Fruit fly (Drosophila melanogaster): ENCODE results near the gene esc.

esc gene

DNA sequence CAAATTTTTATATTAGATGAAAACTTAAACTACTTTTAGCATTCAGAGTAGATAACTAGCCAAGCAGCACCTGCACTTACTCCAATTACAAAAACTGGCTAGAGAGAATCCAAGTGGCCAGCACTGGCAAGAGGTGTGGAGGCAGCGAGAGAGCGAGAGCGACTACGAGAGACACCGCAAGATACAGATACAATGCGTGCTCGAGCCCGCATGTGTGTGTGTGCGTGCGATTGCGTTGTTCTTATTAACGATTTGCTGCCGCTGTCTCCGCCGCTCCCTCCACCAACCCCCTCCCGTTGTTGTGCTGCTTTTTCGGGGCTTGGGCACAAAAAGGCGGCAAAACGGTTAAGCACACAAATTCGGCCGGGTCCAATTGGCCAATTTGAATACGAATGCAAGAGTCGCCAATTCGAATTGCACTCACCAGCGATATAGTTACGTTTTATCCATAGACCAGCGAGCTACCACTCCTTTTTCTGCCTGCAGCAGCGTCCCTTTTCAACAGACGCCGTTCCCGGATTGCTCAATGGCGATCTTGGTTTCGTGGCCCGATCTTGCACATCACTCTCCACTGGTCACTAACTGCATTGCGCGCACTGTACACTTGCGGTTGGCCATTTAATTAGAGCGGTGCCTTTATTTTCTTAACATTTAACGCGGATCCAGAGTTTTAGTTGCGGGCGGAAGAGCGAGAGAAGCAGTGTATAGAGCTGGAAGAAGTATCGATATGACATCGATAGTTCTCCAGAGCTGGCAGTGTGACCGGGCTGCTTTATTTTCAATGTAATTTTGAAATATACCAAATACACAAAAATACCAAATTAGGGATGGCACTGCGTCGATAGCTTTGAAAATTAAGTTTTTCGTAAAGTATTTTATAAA, 20.3 kb downstream of the esc start, which contains the start of gene crol:
TSS of gene crol (minus strand) at position 737 of the 882 bp plus-strand sequence.
- TF ChIP-seq EcR (GFP tag; optimal IDR thresholded peaks at IDR 0.05) (no peak), Dll (optimal IDR thresholded peaks at IDR 0.05) (peak; percentile 89), usp (GFP tag; optimal IDR thresholded peaks at IDR 0.05) (no peak), CG8478 (optimal IDR thresholded peaks at IDR 0.05) (no peak)

DNA sequence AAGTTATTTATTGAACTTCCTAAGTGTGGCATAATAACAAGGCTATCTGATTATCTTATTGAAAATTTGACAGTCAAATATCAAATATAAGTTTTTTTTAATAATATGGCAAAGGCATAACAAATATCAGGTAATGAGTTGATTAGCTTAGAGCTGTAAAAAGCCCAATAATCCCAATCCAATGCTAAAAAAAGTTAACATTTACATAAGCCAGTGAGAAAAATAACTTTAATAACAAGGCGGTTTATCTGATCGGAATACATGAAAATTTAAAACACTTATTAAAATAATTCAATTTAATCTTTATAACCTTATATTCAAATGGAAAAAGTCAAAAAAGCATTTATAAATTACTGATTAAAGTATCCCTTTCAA, 20.9 kb downstream of the esc start:
- no peak for TF ChIP-seq Dll (optimal IDR thresholded peaks at IDR 0.05)
- TF ChIP-seq EcR (GFP tag; optimal IDR thresholded peaks at IDR 0.05) = no peak
- TF ChIP-seq usp (GFP tag; optimal IDR thresholded peaks at IDR 0.05) = no peak
- TF ChIP-seq psq (optimal IDR thresholded peaks at IDR 0.05) = no peak
- no peak for TF ChIP-seq CG8478 (optimal IDR thresholded peaks at IDR 0.05)
- no peak for TF ChIP-seq pan (optimal IDR thresholded peaks at IDR 0.05)

DNA sequence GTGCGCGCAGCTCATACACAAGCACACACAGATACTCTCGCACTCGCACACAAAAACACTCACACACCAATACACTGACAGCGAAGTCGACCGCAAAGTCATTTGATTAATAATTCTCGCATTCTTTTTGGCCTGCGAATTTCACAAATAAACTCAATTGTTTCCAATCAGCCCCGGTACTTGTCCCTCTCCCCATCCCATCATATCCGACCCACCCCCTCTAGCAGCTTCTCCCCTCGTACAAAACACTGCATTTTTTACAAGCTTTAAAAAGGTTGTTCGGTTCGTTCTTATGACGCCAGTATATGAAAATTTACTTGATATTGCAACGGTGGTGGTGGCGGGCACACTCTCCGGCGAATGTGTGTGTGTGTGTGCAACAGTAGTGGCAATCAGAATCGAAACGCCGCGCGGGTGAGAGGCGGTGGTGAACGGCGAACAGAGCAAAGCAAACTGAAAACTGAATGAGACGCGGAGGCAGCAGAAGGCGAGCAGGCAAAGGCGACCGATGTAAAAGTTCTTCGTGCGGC, 21.4 kb downstream of the esc start:
- no peak for TF ChIP-seq psq (optimal IDR thresholded peaks at IDR 0.05)
- TF ChIP-seq usp (GFP tag; optimal IDR thresholded peaks at IDR 0.05) = no peak
- TF ChIP-seq Dll (optimal IDR thresholded peaks at IDR 0.05) = peak; percentile 70
- no peak for TF ChIP-seq pan (optimal IDR thresholded peaks at IDR 0.05)
- peak; percentile 32 for TF ChIP-seq CG8478 (optimal IDR thresholded peaks at IDR 0.05)
- peak in 1 of 2 experiments; percentile 29 for TF ChIP-seq EcR (GFP tag; optimal IDR thresholded peaks at IDR 0.05)

DNA sequence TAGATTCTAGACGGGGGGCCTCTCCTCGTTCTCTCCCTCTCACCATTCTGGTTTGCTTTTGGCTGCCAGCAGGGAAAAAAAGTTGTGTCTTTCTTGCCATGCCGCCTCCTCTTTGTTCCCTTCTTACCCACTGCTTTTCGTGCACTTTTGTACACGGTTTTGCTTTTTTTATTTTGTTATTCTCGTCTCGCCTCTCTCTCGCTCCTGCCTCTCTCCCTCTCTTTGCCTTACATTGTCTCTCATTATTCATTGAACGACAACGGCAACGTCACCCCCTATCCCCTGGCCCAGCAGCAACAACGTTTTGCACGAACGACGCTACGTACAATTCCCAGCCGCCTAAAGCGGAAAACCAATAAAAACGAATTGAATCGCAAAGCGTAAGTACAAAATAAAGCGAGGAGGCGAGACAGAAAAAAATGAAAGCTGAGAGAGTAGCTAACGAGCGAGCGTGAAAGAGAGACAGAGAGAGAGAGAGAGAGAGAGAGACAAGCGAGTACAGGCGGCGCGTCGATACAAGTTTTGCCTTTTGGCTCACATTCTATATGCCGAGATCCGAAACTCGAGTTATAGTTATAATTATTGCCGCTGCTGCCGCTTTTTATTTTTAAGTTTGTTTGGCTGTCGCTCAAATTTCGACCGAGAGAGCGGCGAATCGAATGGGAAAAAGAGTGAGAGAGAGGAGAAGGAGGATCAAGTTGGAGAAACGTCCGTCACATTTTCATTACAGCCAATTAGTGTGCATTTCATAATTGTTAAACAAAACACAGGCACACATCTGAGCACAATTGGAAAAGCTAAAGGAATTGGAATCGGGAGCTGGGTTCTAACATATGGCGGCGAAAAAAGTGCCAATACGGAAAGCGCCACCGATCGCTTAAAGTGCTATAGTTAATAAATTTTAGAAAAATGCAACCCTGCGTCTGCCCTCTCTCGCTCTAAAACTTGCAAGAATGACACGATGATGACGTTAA, 22.2 kb downstream of the esc start:
- TF ChIP-seq usp (GFP tag; optimal IDR thresholded peaks at IDR 0.05) (no peak), CG8478 (optimal IDR thresholded peaks at IDR 0.05) (no peak), psq (optimal IDR thresholded peaks at IDR 0.05) (peak; percentile 81), Dll (optimal IDR thresholded peaks at IDR 0.05) (peak; percentile 92)

DNA sequence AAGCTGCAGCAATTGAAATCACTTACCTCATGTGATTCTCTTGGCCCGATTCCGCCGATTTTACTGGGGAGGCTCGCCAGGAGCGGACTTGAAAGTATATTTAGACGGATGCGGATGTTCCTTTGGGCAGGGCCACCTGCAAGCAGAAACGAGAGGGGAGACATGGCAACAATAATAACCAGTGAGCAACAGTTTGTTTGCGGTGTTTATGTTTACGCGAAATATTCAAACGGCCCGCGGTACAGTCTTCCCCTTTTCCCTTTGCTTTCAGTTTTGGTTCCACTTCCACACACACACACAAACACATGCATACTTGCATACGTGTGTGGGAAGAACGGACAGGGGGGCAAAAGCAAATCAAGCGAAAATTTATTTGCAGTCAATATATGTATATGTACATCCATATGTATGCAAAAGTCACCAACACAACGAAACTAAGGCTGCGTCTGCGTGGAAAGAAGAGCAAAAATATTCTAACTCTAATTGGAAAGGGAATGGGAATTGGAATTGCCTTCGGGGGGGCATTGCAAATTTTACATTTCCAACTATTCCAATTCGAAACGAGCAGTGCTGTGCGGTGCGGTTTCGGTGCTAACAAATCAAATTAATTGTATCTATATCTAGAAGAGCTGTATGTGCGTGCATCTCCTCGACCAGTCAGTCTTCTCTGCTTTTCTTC, 23.0 kb downstream of the esc start:
- no peak for TF ChIP-seq usp (GFP tag; optimal IDR thresholded peaks at IDR 0.05)
- TF ChIP-seq EcR (GFP tag; optimal IDR thresholded peaks at IDR 0.05) = no peak
- no peak for TF ChIP-seq Dll (optimal IDR thresholded peaks at IDR 0.05)
- TF ChIP-seq psq (optimal IDR thresholded peaks at IDR 0.05) = no peak
- TF ChIP-seq pan (optimal IDR thresholded peaks at IDR 0.05) = no peak
- no peak for TF ChIP-seq CG8478 (optimal IDR thresholded peaks at IDR 0.05)

DNA sequence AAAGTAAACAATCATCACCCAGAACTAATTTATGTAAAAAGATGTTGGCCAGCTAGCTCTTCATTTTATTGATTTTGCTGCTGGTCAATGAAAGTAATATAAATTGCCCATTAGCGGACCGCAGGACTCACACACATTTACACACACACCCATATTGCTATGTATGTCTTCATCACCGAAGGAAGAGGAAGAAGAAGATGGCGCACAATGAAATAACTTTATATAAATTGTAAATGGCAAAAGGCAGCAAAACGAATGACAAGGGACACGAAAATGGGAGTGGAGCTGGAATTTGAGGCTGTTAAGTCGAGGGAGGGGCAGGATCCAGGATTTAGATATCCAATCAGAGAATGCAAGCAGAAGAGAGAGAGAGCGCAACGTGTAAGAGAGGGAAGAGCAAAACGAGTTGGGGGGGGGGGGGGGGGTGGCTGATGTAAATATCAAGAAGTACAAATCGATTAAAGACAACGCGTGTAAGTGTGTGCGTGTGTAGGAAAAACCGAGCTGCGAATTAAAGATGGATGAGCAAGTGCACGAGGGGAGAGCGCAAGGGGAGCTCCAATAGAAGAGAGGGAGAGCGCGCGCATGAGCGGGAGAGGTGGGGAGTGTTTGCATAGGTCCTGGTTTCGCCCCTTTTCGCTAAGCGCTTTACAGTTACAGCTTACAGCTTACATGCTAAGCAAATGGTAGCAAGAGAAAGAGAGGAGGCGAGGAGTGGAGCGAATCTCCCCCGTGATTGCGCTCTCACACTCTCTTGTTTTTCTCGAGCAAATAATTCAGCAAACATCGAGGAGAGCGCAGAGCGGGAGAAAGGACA, 24.8 kb downstream of the esc start:
- TF ChIP-seq pan (optimal IDR thresholded peaks at IDR 0.05) (no peak), Dll (optimal IDR thresholded peaks at IDR 0.05) (peak; percentile 85), EcR (GFP tag; optimal IDR thresholded peaks at IDR 0.05) (no peak), psq (optimal IDR thresholded peaks at IDR 0.05) (no peak), usp (GFP tag; optimal IDR thresholded peaks at IDR 0.05) (no peak), CG8478 (optimal IDR thresholded peaks at IDR 0.05) (no peak)

DNA sequence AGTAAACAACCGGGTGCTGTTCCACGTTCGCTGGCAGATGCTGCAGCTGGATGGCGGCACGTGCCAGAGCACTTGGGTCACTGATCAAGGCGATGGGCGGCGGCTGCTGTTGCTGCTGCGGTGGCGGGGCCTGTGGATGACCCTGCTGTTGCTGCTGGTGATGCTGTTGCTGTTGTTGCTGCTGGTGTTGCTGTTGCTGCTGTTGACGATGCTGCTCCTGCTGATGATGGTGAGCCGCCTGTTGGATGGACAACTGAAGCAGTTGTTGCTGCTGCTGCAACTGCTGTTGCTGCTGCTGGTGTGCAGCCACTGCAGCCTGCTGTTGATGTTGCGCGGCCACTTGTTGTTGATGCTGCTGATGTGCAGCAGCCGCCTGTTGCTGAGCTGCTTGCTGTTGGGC, 32.1 kb downstream of the esc start:
- TF ChIP-seq usp (GFP tag; optimal IDR thresholded peaks at IDR 0.05) (no peak), pan (optimal IDR thresholded peaks at IDR 0.05) (no peak), Dll (optimal IDR thresholded peaks at IDR 0.05) (no peak), EcR (GFP tag; optimal IDR thresholded peaks at IDR 0.05) (no peak), CG8478 (optimal IDR thresholded peaks at IDR 0.05) (no peak), psq (optimal IDR thresholded peaks at IDR 0.05) (no peak)

DNA sequence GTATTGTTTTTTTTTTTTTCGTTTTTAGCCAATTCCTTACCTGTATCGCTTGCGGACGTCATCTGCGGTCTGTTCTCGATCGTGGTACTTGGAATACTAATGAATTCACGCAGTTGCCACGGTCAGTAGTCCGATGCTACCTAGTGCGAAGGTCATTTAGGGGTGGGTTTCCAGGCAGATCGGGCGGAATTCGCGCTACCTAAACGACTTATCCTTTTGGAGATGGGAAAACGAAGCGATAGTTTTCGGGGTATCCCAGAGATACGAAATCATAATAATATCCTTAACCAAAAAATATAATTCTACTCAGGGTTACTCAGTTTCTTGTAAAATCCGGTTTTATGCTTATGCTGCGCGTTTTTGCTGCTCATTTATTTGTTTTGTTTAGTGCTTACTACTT, 35.2 kb downstream of the esc start, which contains the start of gene CG14937:
TSS of gene CG14937 (minus strand) at position 101 of the 400 bp plus-strand sequence.
- TF ChIP-seq usp (GFP tag; optimal IDR thresholded peaks at IDR 0.05) (no peak), pan (optimal IDR thresholded peaks at IDR 0.05) (no peak), CG8478 (optimal IDR thresholded peaks at IDR 0.05) (no peak), psq (optimal IDR thresholded peaks at IDR 0.05) (no peak), Dll (optimal IDR thresholded peaks at IDR 0.05) (no peak), EcR (GFP tag; optimal IDR thresholded peaks at IDR 0.05) (no peak)

DNA sequence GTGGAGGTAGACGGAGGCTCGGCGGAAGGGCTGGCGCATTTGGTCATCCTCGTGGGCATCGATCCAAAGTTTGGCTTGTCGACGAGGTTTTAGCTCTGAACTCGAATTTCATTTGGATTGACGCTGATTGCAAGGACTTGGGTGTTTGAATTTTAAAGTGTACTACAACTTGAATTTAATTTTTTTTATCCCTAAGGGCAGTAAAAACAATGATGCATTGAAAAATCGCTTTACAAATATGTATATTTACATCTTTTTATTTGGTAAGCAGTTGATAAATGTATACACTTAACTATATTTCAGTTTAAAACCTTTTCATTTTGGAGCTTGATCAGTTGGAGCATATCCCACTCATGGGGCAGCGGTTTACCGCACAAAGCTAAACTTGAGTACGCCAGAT, 36.9 kb downstream of the esc start, which contains the start of gene Tsp33B:
TSS of gene Tsp33B (minus strand) at position 101 of the 400 bp plus-strand sequence.
- TF ChIP-seq pan (optimal IDR thresholded peaks at IDR 0.05) (no peak), psq (optimal IDR thresholded peaks at IDR 0.05) (no peak), usp (GFP tag; optimal IDR thresholded peaks at IDR 0.05) (no peak), Dll (optimal IDR thresholded peaks at IDR 0.05) (no peak), EcR (GFP tag; optimal IDR thresholded peaks at IDR 0.05) (no peak), CG8478 (optimal IDR thresholded peaks at IDR 0.05) (no peak)

DNA sequence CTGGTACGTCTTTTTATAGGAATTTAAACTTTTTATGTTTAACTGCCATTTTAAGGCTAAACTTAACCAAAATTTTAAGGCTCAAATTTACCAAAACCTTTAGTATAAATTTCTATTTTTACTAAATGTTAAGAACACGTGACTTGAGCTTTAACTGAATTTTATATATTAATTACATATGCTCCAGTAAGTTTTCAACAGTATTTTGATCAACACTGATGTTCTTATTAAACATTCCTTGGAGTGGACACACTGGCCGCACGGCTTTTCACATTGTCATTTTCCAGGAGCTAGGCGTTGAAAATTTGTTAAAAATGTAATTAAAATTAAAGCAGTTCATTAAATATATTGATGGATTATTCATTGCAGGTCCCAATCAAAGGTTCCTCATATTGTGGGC, 39.5 kb downstream of the esc start, which contains the start of gene CG14932:
TSS of gene CG14932 (plus strand) at position 230 of the 400 bp plus-strand sequence.
- TF ChIP-seq psq (optimal IDR thresholded peaks at IDR 0.05) = no peak
- TF ChIP-seq EcR (GFP tag; optimal IDR thresholded peaks at IDR 0.05) = no peak
- no peak for TF ChIP-seq Dll (optimal IDR thresholded peaks at IDR 0.05)
- TF ChIP-seq pan (optimal IDR thresholded peaks at IDR 0.05) = no peak
- no peak for TF ChIP-seq usp (GFP tag; optimal IDR thresholded peaks at IDR 0.05)

All from whole organism.